Fruit fly (Drosophila melanogaster) whole organism, embryonic: ENCODE data around the gene CG42852.

Source experiments
- Asciz ChIP-seq: fragments of 200-800 bp; sonication (Bioruptor generic); optimal IDR thresholded peaks from 2 replicates; lab custom pipeline; 2017; ENCODE audit warnings: missing biosample characterization, mild to moderate bottlenecking, missing genetic modification characterization, missing genetic modification reagents
- CG10321 ChIP-seq: fragments of 200-800 bp; sonication (Bioruptor generic); IDR thresholded peaks from 2 replicates; pipeline ENCODE4 v1.3.6; 2022; ENCODE audit warnings: missing biosample characterization, missing genetic modification characterization
- CG10959 ChIP-seq: fragments of 200-800 bp; sonication (Bioruptor generic); IDR thresholded peaks from 2 replicates; pipeline ENCODE4 v1.3.6; 2022; ENCODE audit warnings: missing biosample characterization, missing genetic modification characterization
- CG11247 ChIP-seq: fragments of 200-800 bp; sonication (Bioruptor generic); IDR thresholded peaks from 2 replicates; pipeline ENCODE4 v1.3.6; 2022; ENCODE audit warnings: missing biosample characterization, missing genetic modification characterization
- CG12219 ChIP-seq: fragments of 200-800 bp; sonication (Bioruptor generic); optimal IDR thresholded peaks from 3 replicates; lab custom pipeline; 2018; ENCODE audit warnings: missing biosample characterization, mild to moderate bottlenecking, missing genetic modification characterization
- CG14667 ChIP-seq: fragments of 200-800 bp; sonication (Bioruptor generic); IDR thresholded peaks from 2 replicates; pipeline ENCODE4 v1.3.6; 2022; ENCODE audit warnings: missing biosample characterization, missing genetic modification characterization
- CG14710 ChIP-seq: fragments of 200-800 bp; sonication (Bioruptor generic); optimal IDR thresholded peaks from 3 replicates; lab custom pipeline; 2019; ENCODE audit warnings: missing biosample characterization, mild to moderate bottlenecking, missing genetic modification characterization, moderate library complexity
- CG16779 ChIP-seq: fragments of 200-800 bp; sonication (Bioruptor generic); IDR thresholded peaks from 2 replicates; pipeline ENCODE4 v1.3.6; 2022; ENCODE audit warnings: missing biosample characterization, missing genetic modification characterization
- CG16813 ChIP-seq: fragments of 200-800 bp; sonication (Bioruptor generic); IDR thresholded peaks from 3 replicates; pipeline ENCODE4 v1.3.6; 2022; ENCODE audit warnings: missing biosample characterization, missing genetic modification characterization; ENCODE audit not compliant: partially characterized antibody
- CG17359 ChIP-seq: fragments of 200-800 bp; sonication (Bioruptor generic); optimal IDR thresholded peaks from 3 replicates; lab custom pipeline; 2018; ENCODE audit warnings: missing biosample characterization, mild to moderate bottlenecking, missing genetic modification characterization, moderate library complexity
- CG2199 ChIP-seq: fragments of 200-800 bp; sonication (Bioruptor generic); IDR thresholded peaks from 3 replicates; pipeline ENCODE4 v1.3.6; 2022; ENCODE audit warnings: missing biosample characterization, missing genetic modification characterization
- CG3407 ChIP-seq: fragments of 200-800 bp; sonication (Bioruptor generic); optimal IDR thresholded peaks from 2 replicates; lab custom pipeline; 2018; ENCODE audit warnings: missing biosample characterization, mild to moderate bottlenecking, missing genetic modification characterization
- CG3995 ChIP-seq: fragments of 200-800 bp; sonication (Bioruptor generic); optimal IDR thresholded peaks from 3 replicates; lab custom pipeline; 2016; ENCODE audit warnings: missing biosample characterization, missing genetic modification characterization
- CG5180 ChIP-seq: fragments of 200-800 bp; sonication (Bioruptor generic); optimal IDR thresholded peaks from 3 replicates; lab custom pipeline; 2017; ENCODE audit warnings: missing biosample characterization, missing genetic modification characterization, mild to moderate bottlenecking, moderate library complexity, missing genetic modification reagents
- CG9797 ChIP-seq: fragments of 200-800 bp; sonication (Bioruptor generic); optimal IDR thresholded peaks from 3 replicates; lab custom pipeline; 2018; ENCODE audit warnings: missing biosample characterization, mild to moderate bottlenecking, missing genetic modification characterization
- CG9876 ChIP-seq: fragments of 200-800 bp; sonication (Bioruptor generic); optimal IDR thresholded peaks from 2 replicates; lab custom pipeline; 2016; ENCODE audit warnings: missing biosample characterization, missing genetic modification characterization
- CTCF ChIP-seq: fragments of 200-800 bp; sonication (Bioruptor generic); optimal IDR thresholded peaks from 2 replicates; lab custom pipeline; 2017; ENCODE audit warnings: missing biosample characterization, mild to moderate bottlenecking, missing genetic modification characterization, moderate library complexity
- Deaf1 ChIP-seq: fragments of 200-800 bp; optimal IDR thresholded peaks from 3 replicates; lab custom pipeline; 2019; ENCODE audit warnings: missing biosample characterization, mild to moderate bottlenecking, missing genetic modification characterization, moderate library complexity
- Hmr ChIP-seq: fragments of 200-800 bp; sonication (Bioruptor generic); optimal IDR thresholded peaks from 3 replicates; lab custom pipeline; 2017; ENCODE audit warnings: mild to moderate bottlenecking, missing biosample characterization, missing genetic modification reagents, missing genetic modification characterization
- Meics ChIP-seq: fragments of 200-800 bp; sonication (Bioruptor generic); optimal IDR thresholded peaks from 2 replicates; lab custom pipeline; 2017; ENCODE audit warnings: missing biosample characterization, mild to moderate bottlenecking, missing genetic modification characterization
- NFAT ChIP-seq: fragments of 200-800 bp; sonication (Bioruptor generic); IDR thresholded peaks from 2 replicates; pipeline ENCODE4 v1.3.6; 2022; ENCODE audit warnings: missing biosample characterization, missing genetic modification characterization
- Nf-YA ChIP-seq: fragments of 200-800 bp; sonication (Bioruptor generic); IDR thresholded peaks from 2 replicates; pipeline ENCODE4 v1.3.6; 2022; ENCODE audit warnings: missing biosample characterization, missing genetic modification characterization
- Opbp ChIP-seq: fragments of 200-800 bp; sonication (Bioruptor generic); IDR thresholded peaks from 3 replicates; pipeline ENCODE4 v1.3.6; 2022; ENCODE audit warnings: missing biosample characterization, missing genetic modification characterization; ENCODE audit not compliant: partially characterized antibody
- Pdp1 ChIP-seq, 2 experiments: fragments of 200-800 bp; sonication (Bioruptor generic); optimal IDR thresholded peaks; 3 replicates each; lab custom pipeline; 2016; ENCODE audit warnings: missing biosample characterization in 2 of 2, missing genetic modification characterization in 2 of 2, mild to moderate bottlenecking in 1 of 2, moderate library complexity in 1 of 2
- Rx ChIP-seq: fragments of 200-800 bp; sonication (Bioruptor generic); IDR thresholded peaks from 2 replicates; pipeline ENCODE4 v1.3.6; 2022; ENCODE audit warnings: missing biosample characterization, missing genetic modification characterization
- Six4 ChIP-seq: fragments of 200-800 bp; sonication (Bioruptor generic); optimal IDR thresholded peaks from 2 replicates; lab custom pipeline; 2016; ENCODE audit warnings: missing biosample characterization, missing genetic modification characterization
- Usf ChIP-seq: fragments of 200-800 bp; sonication (Bioruptor generic); optimal IDR thresholded peaks from 2 replicates; lab custom pipeline; 2017; ENCODE audit warnings: missing genotype, missing biosample characterization, missing genetic modification characterization
- eyg ChIP-seq: fragments of 200-800 bp; sonication (Bioruptor generic); optimal IDR thresholded peaks from 3 replicates; lab custom pipeline; 2016; ENCODE audit warnings: missing biosample characterization, missing genetic modification characterization
- gfzf ChIP-seq: fragments of 200-800 bp; sonication (Bioruptor generic); optimal IDR thresholded peaks from 2 replicates; lab custom pipeline; 2016; ENCODE audit warnings: missing biosample characterization, mild to moderate bottlenecking, missing genetic modification characterization, moderate library complexity
- grn ChIP-seq: fragments of 200-800 bp; sonication (Bioruptor generic); optimal IDR thresholded peaks from 3 replicates; lab custom pipeline; 2017; ENCODE audit warnings: missing biosample characterization, missing genetic modification characterization
- h ChIP-seq: fragments of >200 bp; optimal IDR thresholded peaks from 2 replicates; lab custom pipeline; 2017
- hbn ChIP-seq: fragments of 200-800 bp; sonication (Bioruptor generic); IDR thresholded peaks from 2 replicates; pipeline ENCODE4 v1.3.6; 2022; ENCODE audit warnings: missing biosample characterization, missing genetic modification characterization; ENCODE audit not compliant: partially characterized antibody
- her ChIP-seq: fragments of 200-800 bp; sonication (Bioruptor generic); optimal IDR thresholded peaks from 2 replicates; lab custom pipeline; 2016; ENCODE audit warnings: missing biosample characterization, missing genetic modification characterization
- hth ChIP-seq: fragments of >200 bp; optimal IDR thresholded peaks from 2 replicates; lab custom pipeline; 2017; ENCODE audit warnings: inconsistent platforms
- kay ChIP-seq: fragments of 200-800 bp; sonication (Bioruptor generic); optimal IDR thresholded peaks from 2 replicates; lab custom pipeline; 2016; ENCODE audit warnings: missing biosample characterization, missing genetic modification characterization
- mirr ChIP-seq: fragments of 200-800 bp; sonication (Bioruptor generic); optimal IDR thresholded peaks from 3 replicates; lab custom pipeline; 2018; ENCODE audit warnings: missing biosample characterization, mild to moderate bottlenecking, missing genetic modification characterization
- odd ChIP-seq: fragments of 200-800 bp; sonication (Bioruptor generic); optimal IDR thresholded peaks from 2 replicates; lab custom pipeline; 2017; ENCODE audit warnings: missing biosample characterization, mild to moderate bottlenecking, missing genetic modification characterization
- peb ChIP-seq: fragments of 200-800 bp; sonication (Bioruptor generic); IDR thresholded peaks from 2 replicates; pipeline ENCODE4 v1.3.6; 2022; ENCODE audit warnings: missing biosample characterization, missing genetic modification characterization
- pita ChIP-seq: fragments of 200-800 bp; sonication (Bioruptor generic); optimal IDR thresholded peaks from 2 replicates; lab custom pipeline; 2017; ENCODE audit warnings: missing biosample characterization, mild to moderate bottlenecking, missing genetic modification characterization
- psq ChIP-seq: fragments of 200-800 bp; sonication (Bioruptor generic); optimal IDR thresholded peaks from 2 replicates; lab custom pipeline; 2017; ENCODE audit warnings: missing biosample characterization, missing genetic modification characterization
- run ChIP-seq: fragments of 200-800 bp; sonication (Bioruptor generic); optimal IDR thresholded peaks from 3 replicates; lab custom pipeline; 2018; ENCODE audit warnings: missing biosample characterization, mild to moderate bottlenecking, missing genetic modification characterization
- scrt ChIP-seq: fragments of 200-800 bp; sonication (Bioruptor generic); optimal IDR thresholded peaks from 2 replicates; lab custom pipeline; 2018; ENCODE audit warnings: missing biosample characterization, mild to moderate bottlenecking, missing genetic modification characterization, moderate library complexity
- stwl ChIP-seq: fragments of 200-800 bp; sonication (Bioruptor generic); optimal IDR thresholded peaks from 3 replicates; lab custom pipeline; 2018; ENCODE audit warnings: missing biosample characterization, mild to moderate bottlenecking, missing genetic modification characterization, moderate library complexity
- vfl ChIP-seq: fragments of 200-800 bp; sonication (Bioruptor generic); optimal IDR thresholded peaks from 2 replicates; lab custom pipeline; 2016; ENCODE audit warnings: missing biosample characterization, missing genetic modification characterization
- wek ChIP-seq: fragments of 200-800 bp; sonication (Bioruptor generic); optimal IDR thresholded peaks from 3 replicates; lab custom pipeline; 2018; ENCODE audit warnings: missing biosample characterization, mild to moderate bottlenecking, missing genetic modification characterization, moderate library complexity
- z ChIP-seq: fragments of 200-800 bp; sonication (Bioruptor generic); IDR thresholded peaks from 3 replicates; pipeline ENCODE4 v1.3.6; 2022; ENCODE audit warnings: missing biosample characterization, missing genetic modification characterization
- zen2 ChIP-seq: fragments of 200-800 bp; sonication (Bioruptor generic); IDR thresholded peaks from 3 replicates; pipeline ENCODE4 v1.3.6; 2022; ENCODE audit warnings: missing biosample characterization, missing genetic modification characterization; ENCODE audit not compliant: partially characterized antibody

Gene CG42852

DNA sequence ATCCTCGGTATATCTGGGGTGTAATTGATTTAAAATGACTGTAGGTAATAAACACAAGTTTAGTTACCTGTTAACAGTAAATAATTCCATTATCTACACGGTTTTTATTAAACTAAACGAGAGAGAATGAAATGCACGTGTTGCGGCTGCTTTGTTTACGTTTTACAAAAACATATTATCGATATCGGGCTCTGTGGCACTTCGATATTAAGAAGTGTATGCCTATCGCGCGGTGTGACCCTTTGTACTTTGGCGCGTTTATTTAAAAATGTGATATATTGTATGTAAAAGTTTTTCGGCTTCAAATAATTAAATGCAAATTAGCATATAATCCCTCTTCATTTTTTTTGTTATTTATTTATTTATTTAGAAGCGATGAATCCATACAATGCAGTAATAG is 24.6 kb upstream of the CG42852 start, which contains the start of gene Dbp73D (continued):
- TF ChIP-seq CG9876 (GFP tag; lab: Kevin White, UChicago): no peak
- no peak for TF ChIP-seq Hmr
- peak; percentile 72 for TF ChIP-seq CG9797 (GFP tag; lab: Kevin White, UChicago)
- no peak for TF ChIP-seq Nf-YA (GFP tag; lab: Robert Waterston, UW)
- no peak for TF ChIP-seq Opbp (GFP tag; lab: Robert Waterston, UW)
- TF ChIP-seq CG14710 (tag; lab: Kevin White, UChicago): peak; percentile 85
- TF ChIP-seq, all 482 proteins: peak for 44

DNA sequence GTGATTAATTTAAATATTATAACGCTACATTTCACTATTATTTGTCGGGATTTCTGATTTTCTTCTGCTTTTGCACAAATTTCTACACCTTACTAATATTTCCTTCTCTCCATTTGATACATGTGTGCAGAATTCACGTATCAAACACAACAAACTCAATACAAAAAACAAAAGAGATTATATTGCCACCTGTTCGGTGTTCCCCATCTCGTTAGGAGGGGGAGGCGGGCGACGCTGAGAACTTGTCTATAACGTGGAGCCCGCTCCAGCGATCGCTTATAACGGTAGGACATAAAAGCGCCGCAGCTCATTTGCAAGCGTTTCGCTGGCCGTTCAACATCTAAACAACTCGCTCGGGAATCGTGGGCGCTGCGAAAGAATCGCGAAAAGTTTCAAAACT is 22.0 kb upstream of the CG42852 start, which contains the start of gene CG9701:
CG9701 (plus strand) TSS at position 301 of the 400 bp plus-strand sequence.
- TF ChIP-seq gfzf (GFP tag; lab: Kevin White, UChicago): no peak

DNA sequence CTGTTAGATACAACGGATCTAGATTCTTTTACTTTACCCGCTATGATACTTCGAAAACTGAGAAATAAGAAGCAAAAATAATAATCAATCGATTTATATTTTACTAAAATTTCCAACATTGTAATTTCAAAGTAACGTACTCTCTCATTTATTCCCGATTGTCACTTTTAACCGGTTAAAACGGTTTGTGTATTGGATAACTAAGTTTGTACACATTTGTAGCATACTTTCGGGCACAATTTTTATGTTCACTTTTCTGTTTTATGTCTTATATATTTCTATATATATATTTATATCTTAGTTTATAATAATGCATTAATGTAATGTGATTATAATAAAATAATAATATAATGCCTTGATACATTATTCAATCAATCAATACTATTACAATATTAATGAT is 13.6 kb upstream of the CG42852 start:
- no peak for TF ChIP-seq CG16779 (GFP tag; lab: Robert Waterston, UW)
- no peak for TF ChIP-seq CG14667
- peak; percentile 54 for TF ChIP-seq CTCF
- TF ChIP-seq pita (GFP tag; lab: Kevin White, UChicago): peak; percentile 51
- no peak for TF ChIP-seq Six4 (GFP tag; lab: Kevin White, UChicago)
- TF ChIP-seq Meics: no peak
- TF ChIP-seq CG16813 (GFP tag; lab: Robert Waterston, UW): no peak
- TF ChIP-seq Usf (GFP tag; lab: Kevin White, UChicago): no peak
- no peak for TF ChIP-seq CG3407 (GFP tag; lab: Kevin White, UChicago)
- peak; percentile 41 for TF ChIP-seq stwl (tag; lab: Kevin White, UChicago)
- TF ChIP-seq CG10321 (GFP tag; lab: Robert Waterston, UW): no peak
- no peak for TF ChIP-seq Deaf1 (tag; lab: Kevin White, UChicago)
- no peak for TF ChIP-seq peb (GFP tag; lab: Robert Waterston, UW)
- no peak for TF ChIP-seq Rx (GFP tag; lab: Robert Waterston, UW)
- no peak for TF ChIP-seq psq
- TF ChIP-seq vfl (GFP tag; lab: Kevin White, UChicago): no peak
- no peak for TF ChIP-seq scrt

DNA sequence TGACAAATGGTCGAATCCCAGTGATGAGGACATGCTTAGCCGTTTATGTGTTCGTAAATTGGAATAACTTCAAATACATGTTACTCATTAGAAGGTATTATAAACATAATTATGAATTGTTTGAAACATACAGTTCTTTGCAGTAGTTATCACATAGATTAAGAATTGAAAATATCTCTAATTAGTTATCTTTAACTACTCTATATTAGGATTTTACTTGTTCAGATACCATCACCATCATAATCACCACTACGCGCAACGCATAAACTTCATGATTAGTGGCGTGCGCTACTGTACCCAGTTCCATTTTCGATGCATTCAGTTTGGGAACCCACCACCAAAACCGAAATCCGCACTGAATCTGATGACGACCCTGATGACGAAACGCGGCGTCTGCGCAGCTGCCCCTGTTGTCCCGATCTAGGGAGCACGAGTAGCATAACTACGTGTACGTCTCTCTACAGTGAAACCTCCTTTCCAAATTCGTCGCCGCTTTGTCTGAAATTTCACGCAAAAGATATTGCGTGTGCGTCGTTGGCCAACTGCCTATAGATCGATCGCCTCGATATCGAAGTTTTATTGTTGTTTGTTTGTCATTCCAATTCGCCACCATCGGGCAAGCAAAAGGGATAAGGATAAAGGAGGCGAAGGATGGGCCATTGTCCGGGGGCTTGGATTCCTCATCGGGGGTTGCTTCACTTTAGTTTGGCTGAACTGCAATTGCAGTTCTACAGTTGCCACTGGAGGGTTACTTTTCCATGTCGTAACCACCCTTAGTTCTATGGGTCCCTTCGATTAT is 11.2 kb upstream of the CG42852 start:
- TF ChIP-seq z (GFP tag; lab: Robert Waterston, UW): no peak
- no peak for TF ChIP-seq kay (GFP tag; lab: Kevin White, UChicago)
- TF ChIP-seq odd (GFP tag; lab: Kevin White, UChicago): no peak
- TF ChIP-seq hth: peak; percentile 58
- no peak for TF ChIP-seq Asciz (GFP tag; lab: Kevin White, UChicago)
- TF ChIP-seq CG11247 (GFP tag; lab: Robert Waterston, UW): no peak
- TF ChIP-seq zen2 (GFP tag; lab: Robert Waterston, UW): no peak
- TF ChIP-seq CG2199: peak; percentile 59; the same call in 1 of the 3 replicates
- TF ChIP-seq wek: no peak
- TF ChIP-seq h: no peak
- no peak for TF ChIP-seq CG17359 (tag; lab: Kevin White, UChicago)
- TF ChIP-seq CG3995 (GFP tag; lab: Kevin White, UChicago): no peak
- TF ChIP-seq eyg (GFP tag; lab: Kevin White, UChicago): no peak
- TF ChIP-seq her (GFP tag; lab: Kevin White, UChicago): no peak
- TF ChIP-seq hbn (GFP tag; lab: Robert Waterston, UW): no peak
- no peak for TF ChIP-seq mirr (GFP tag; lab: Kevin White, UChicago)
- TF ChIP-seq CG10959 (GFP tag; lab: Robert Waterston, UW): 0 out of 2 replicates have a peak, but pooled peaks have one; percentile 23
- no peak for TF ChIP-seq grn (GFP tag; lab: Kevin White, UChicago)
- no peak for TF ChIP-seq NFAT (GFP tag; lab: Robert Waterston, UW)
- TF ChIP-seq run (tag; lab: Kevin White, UChicago): no peak
- TF ChIP-seq Pdp1 (GFP tag; optimal IDR thresholded peaks at IDR 0.05; lab: Kevin White, UChicago): peak in 1 of 2 experiments; percentile 0
- no peak for TF ChIP-seq CG12219 (GFP tag; lab: Kevin White, UChicago)
- TF ChIP-seq CG5180 (GFP tag; lab: Kevin White, UChicago): no peak
